Fruit fly (Drosophila melanogaster) whole organism, pupa: ENCODE data around the gene mRpS7.
A peak's percentile ranks its signal among the peaks of the same experiment; 100 is the strongest.

Experiments used
- CG12605 ChIP-seq: fragments of 200-800 bp; sonication (Bioruptor generic); IDR thresholded peaks from 2 replicates; pipeline ENCODE4 v1.3.6; 2022; ENCODE audit warnings: missing biosample characterization, missing genetic modification characterization
- CG13204 ChIP-seq: fragments of 200-800 bp; sonication (Bioruptor generic); optimal IDR thresholded peaks from 2 replicates; lab custom pipeline; 2018; ENCODE audit warnings: missing biosample characterization, mild to moderate bottlenecking, missing genetic modification characterization, moderate library complexity
- CG17806 ChIP-seq: fragments of 200-800 bp; sonication (Bioruptor generic); optimal IDR thresholded peaks from 2 replicates; lab custom pipeline; 2018; ENCODE audit warnings: missing biosample characterization, mild to moderate bottlenecking, missing genetic modification characterization, moderate library complexity
- CG32121 ChIP-seq: fragments of 200-800 bp; sonication (Bioruptor generic); IDR thresholded peaks from 2 replicates; pipeline ENCODE4 v1.3.6; 2022; ENCODE audit warnings: missing biosample characterization, missing genetic modification characterization
- CG34367 ChIP-seq: fragments of 200-800 bp; sonication (Bioruptor generic); optimal IDR thresholded peaks from 2 replicates; lab custom pipeline; 2018; ENCODE audit warnings: missing biosample characterization, mild to moderate bottlenecking, missing genetic modification characterization
- CG8159 ChIP-seq: fragments of 200-800 bp; sonication (Bioruptor generic); optimal IDR thresholded peaks from 3 replicates; lab custom pipeline; 2018; ENCODE audit warnings: missing biosample characterization, mild to moderate bottlenecking, missing genetic modification characterization, moderate library complexity
- D1 ChIP-seq: fragments of 200-800 bp; sonication (Bioruptor generic); optimal IDR thresholded peaks from 2 replicates; lab custom pipeline; 2018; ENCODE audit warnings: missing biosample characterization, mild to moderate bottlenecking, missing genetic modification characterization, moderate library complexity
- EcR ChIP-seq: fragments of 200-800 bp; sonication (Bioruptor generic); optimal IDR thresholded peaks from 3 replicates; lab custom pipeline; 2019; ENCODE audit warnings: missing biosample characterization, missing genetic modification characterization, mild to moderate bottlenecking, moderate library complexity, missing genetic modification reagents
- Ets98B ChIP-seq: fragments of 200-800 bp; sonication (Bioruptor generic); IDR thresholded peaks from 2 replicates; pipeline ENCODE4 v1.3.6; 2022; ENCODE audit warnings: missing biosample characterization, missing genetic modification characterization
- Pif1A ChIP-seq: fragments of 200-800 bp; sonication (Bioruptor generic); optimal IDR thresholded peaks from 3 replicates; lab custom pipeline; 2016; ENCODE audit warnings: missing biosample characterization, missing genetic modification characterization
- Pif1B ChIP-seq: fragments of 200-800 bp; sonication (Bioruptor generic); optimal IDR thresholded peaks from 3 replicates; lab custom pipeline; 2016; ENCODE audit warnings: missing biosample characterization, missing genetic modification characterization
- Snoo ChIP-seq: fragments of 200-800 bp; sonication (Bioruptor generic); optimal IDR thresholded peaks from 3 replicates; lab custom pipeline; 2017; ENCODE audit warnings: missing biosample characterization, mild to moderate bottlenecking, missing genetic modification characterization, inconsistent platforms

dm6 chr2L:10430802-10431476 is 44.5 kb downstream of the mRpS7 start, which contains the start of the genes Bug22 and TfIIB:
- TF ChIP-seq CG12605, result no peak
- TF ChIP-seq Ets98B (GFP tag; lab: Robert Waterston, UW), result no peak; the same call in 1 of the 2 replicates
- no peak for TF ChIP-seq Pif1A (GFP tag; lab: Kevin White, UChicago)
- no peak for TF ChIP-seq CG13204 (GFP tag; lab: Kevin White, UChicago)
- TF ChIP-seq EcR (GFP tag; lab: Kevin White, UChicago), result no peak
- TF ChIP-seq D1 (tag; lab: Kevin White, UChicago), result no peak
- no peak for TF ChIP-seq Pif1B (GFP tag; lab: Kevin White, UChicago)
- TF ChIP-seq CG32121 (GFP tag; lab: Robert Waterston, UW), result peak; percentile 65
- TF ChIP-seq CG8159 (tag; lab: Kevin White, UChicago), result no peak
- TF ChIP-seq CG17806 (tag; lab: Kevin White, UChicago), result peak; percentile 46
- TF ChIP-seq CG34367 (tag; lab: Kevin White, UChicago), result no peak
- TF ChIP-seq Snoo (tag; lab: Kevin White, UChicago), result peak; percentile 51
